Worm (Caenorhabditis elegans): ENCODE measurements around the gene best-19.

Gene best-19

DNA sequence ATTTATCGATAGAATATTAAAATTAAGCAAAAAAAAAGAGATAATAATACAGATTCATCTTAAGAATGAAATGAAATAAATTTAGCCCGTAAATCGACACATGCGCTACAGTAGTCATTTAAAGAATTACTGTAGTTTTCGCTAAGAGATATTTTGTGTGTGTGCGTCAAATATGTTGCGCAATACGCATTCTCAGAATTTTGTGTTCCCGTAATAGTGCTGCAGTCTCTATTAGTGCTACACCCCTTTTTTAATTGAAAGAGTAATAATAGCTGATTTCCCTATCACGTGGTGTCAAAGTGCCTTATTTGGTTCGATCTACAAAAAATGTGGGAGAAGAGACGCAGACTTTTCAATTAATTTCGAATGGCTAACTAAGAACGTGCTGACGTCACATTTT lies 39.2 kb upstream of the best-19 start:
- no peak for TF ChIP-seq pha-4 (tag; optimal IDR thresholded peaks at IDR 0.05)

DNA sequence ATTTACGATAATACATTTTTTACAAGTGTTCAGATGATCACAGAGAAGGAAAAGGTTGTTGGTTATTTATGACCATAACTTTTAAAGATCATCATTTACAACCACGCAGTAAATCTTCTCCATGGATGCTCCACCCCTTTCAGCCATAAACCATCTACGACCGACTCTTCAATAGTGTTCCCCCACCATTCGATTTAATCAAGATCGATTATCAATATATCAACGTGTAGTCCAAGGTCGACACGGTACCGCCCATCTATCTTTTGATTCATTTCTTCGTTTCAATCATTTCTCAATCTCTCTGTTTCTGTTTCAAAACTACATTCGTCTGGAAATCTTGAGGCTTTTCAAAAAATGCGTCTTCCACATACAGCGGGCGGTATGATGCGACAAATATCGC lies 38.6 kb upstream of the best-19 start, which contains the start of gene aass-1:
aass-1 (plus strand) TSS at position 301 of the 400 bp plus-strand sequence.
- no peak for TF ChIP-seq eor-1 (tag; optimal IDR thresholded peaks at IDR 0.05)
- peak; percentile 44 for TF ChIP-seq nhr-25 (tag; optimal IDR thresholded peaks at IDR 0.05)
- TF ChIP-seq nfya-1 (tag; optimal IDR thresholded peaks at IDR 0.05; ENCODE audit: insufficient read depth), result no peak
- no peak for TF ChIP-seq fos-1 (tag; optimal IDR thresholded peaks at IDR 0.05)
- TF ChIP-seq tbx-2 (tag; optimal IDR thresholded peaks at IDR 0.05), result no peak
- TF ChIP-seq egl-27 (tag; optimal IDR thresholded peaks at IDR 0.05), result no peak

DNA sequence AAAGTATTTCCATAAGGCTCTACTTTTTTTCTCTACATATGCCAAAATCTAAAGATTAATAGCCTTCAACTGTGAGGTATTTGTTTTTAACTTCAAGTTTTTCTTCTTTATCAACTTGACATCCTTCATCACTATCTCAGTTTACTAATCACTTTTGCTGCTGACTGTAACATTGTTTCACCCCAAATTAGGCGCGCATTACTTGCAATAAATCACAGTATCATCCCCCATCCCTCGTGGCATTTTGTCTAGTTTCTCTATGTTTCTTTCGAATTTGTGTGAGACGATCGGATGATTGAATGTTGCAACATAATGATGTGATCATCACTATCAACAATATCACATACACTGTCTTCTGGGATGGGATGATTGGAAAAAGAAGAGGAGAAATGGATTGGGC lies 36.0 kb upstream of the best-19 start:
- TF ChIP-seq nhr-77 (tag; optimal IDR thresholded peaks at IDR 0.05) (no peak), nhr-11 (tag; optimal IDR thresholded peaks at IDR 0.05) (no peak), ztf-11 (tag; optimal IDR thresholded peaks at IDR 0.05) (no peak), tbx-2 (tag; optimal IDR thresholded peaks at IDR 0.05) (no peak), ceh-9 (tag; optimal IDR thresholded peaks at IDR 0.05) (no peak), nhr-12 (tag; optimal IDR thresholded peaks at IDR 0.05) (no peak), nhr-25 (tag; optimal IDR thresholded peaks at IDR 0.05) (peak; percentile 87), nhr-43 (tag; optimal IDR thresholded peaks at IDR 0.05; ENCODE audit: poor library complexity, severe bottlenecking) (peak; percentile 69), mdl-1 (tag; optimal IDR thresholded peaks at IDR 0.05) (peak; percentile 88), elt-3 (tag; optimal IDR thresholded peaks at IDR 0.05) (peak in 2 of 3 experiments; percentile 61 to 65), nhr-23 (tag; optimal IDR thresholded peaks at IDR 0.05) (peak; percentile 78), elt-1 (tag; optimal IDR thresholded peaks at IDR 0.05) (no peak), unc-62 (GFP tag; optimal IDR thresholded peaks at IDR 0.05) (no peak)

DNA sequence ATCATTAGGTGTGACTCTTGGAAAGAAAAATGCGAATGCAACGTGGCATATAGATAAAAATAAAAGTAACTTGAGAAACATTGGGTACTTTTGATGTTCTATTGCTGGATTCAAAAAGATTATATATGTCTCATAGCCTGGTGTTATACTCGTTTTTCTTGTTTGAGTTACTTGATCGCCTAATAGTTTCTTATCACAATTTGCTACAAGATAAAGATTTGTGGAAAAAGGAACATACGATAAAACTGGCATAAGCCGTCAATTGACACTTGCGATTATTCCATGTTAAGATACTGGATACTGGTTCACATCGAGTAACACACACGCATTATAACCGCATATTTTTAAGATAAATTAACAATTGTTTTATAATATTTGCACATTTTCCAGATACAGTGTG lies 31.0 kb upstream of the best-19 start, which contains the start of gene grl-19:
grl-19 (minus strand) TSS at position 101 of the 400 bp plus-strand sequence.
- no peak for TF ChIP-seq fkh-2 (tag; optimal IDR thresholded peaks at IDR 0.05)
- no peak for TF ChIP-seq mml-1 (tag; optimal IDR thresholded peaks at IDR 0.05)
- no peak for TF ChIP-seq unc-39 (tag; optimal IDR thresholded peaks at IDR 0.05)
- no peak for TF ChIP-seq nhr-25 (tag; optimal IDR thresholded peaks at IDR 0.05)
- no peak for TF ChIP-seq fkh-10 (GFP tag; optimal IDR thresholded peaks at IDR 0.05)
- no peak for TF ChIP-seq tbx-2 (tag; optimal IDR thresholded peaks at IDR 0.05)
- no peak for TF ChIP-seq nhr-23 (tag; optimal IDR thresholded peaks at IDR 0.05)
- no peak for TF ChIP-seq ceh-28 (tag; optimal IDR thresholded peaks at IDR 0.05)
- no peak for TF ChIP-seq nhr-12 (tag; optimal IDR thresholded peaks at IDR 0.05)
- TF ChIP-seq elt-1 (tag; optimal IDR thresholded peaks at IDR 0.05), result no peak
- TF ChIP-seq nhr-237 (tag; optimal IDR thresholded peaks at IDR 0.05), result no peak

DNA sequence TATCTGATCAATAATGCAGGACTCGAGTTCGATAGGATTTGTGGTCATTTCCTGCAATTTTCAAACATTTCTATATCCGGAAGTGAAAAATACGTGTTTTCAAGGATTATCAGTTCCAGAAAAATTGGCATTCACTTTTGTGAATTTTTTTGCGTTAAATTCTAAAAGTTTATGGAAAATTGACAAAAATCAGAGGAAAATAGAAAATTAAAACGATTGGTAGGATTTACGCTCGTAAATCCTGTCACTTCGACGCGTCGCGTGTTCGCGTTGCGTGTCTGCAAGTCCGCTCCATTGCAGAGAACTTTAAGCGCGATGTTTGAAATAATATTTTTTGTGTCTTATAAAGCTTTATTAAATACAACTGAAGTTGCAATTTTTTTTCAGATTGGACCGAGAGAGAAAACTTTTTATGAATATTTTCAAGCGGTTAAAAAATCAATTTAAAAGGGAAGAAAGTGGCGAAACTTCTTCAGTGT lies 28.0 kb upstream of the best-19 start, which contains the start of gene rcat-1:
rcat-1 (minus strand) TSS at position 51 of the 479 bp plus-strand sequence.
- TF ChIP-seq ceh-28 (tag; optimal IDR thresholded peaks at IDR 0.05) (peak; percentile 59), ceh-82 (tag; optimal IDR thresholded peaks at IDR 0.05) (peak; percentile 48), nhr-11 (tag; optimal IDR thresholded peaks at IDR 0.05) (no peak), elt-2 (tag; optimal IDR thresholded peaks at IDR 0.05) (peak; percentile 31), skn-1 (tag; optimal IDR thresholded peaks at IDR 0.05) (peak; percentile 70), ceh-16 (tag; optimal IDR thresholded peaks at IDR 0.05) (no peak), pha-4 (tag; optimal IDR thresholded peaks at IDR 0.05) (no peak), snpc-4 (tag; optimal IDR thresholded peaks at IDR 0.05) (peak; percentile 67), zag-1 (tag; optimal IDR thresholded peaks at IDR 0.05) (no peak), aly-2 (tag; optimal IDR thresholded peaks at IDR 0.05) (no peak), elt-1 (tag; optimal IDR thresholded peaks at IDR 0.05) (no peak), hmg-11 (tag; optimal IDR thresholded peaks at IDR 0.05) (peak; percentile 54), mdl-1 (tag; optimal IDR thresholded peaks at IDR 0.05) (no peak), nhr-67 (tag; optimal IDR thresholded peaks at IDR 0.05) (no peak), nhr-12 (tag; optimal IDR thresholded peaks at IDR 0.05) (no peak), eor-1 (tag; optimal IDR thresholded peaks at IDR 0.05) (no peak), ama-1 (optimal IDR thresholded peaks at IDR 0.05) (peak; percentile 55), elt-3 (tag; optimal IDR thresholded peaks at IDR 0.05) (no peak), pqm-1 (tag; optimal IDR thresholded peaks at IDR 0.05) (peak; percentile 3), ztf-11 (tag; optimal IDR thresholded peaks at IDR 0.05) (no peak), unc-62 (GFP tag; optimal IDR thresholded peaks at IDR 0.05) (no peak), sea-2 (GFP tag; optimal IDR thresholded peaks at IDR 0.05) (no peak), daf-12 (tag; optimal IDR thresholded peaks at IDR 0.05) (no peak), nhr-23 (tag; optimal IDR thresholded peaks at IDR 0.05) (peak; percentile 82), lsy-12 (tag; optimal IDR thresholded peaks at IDR 0.05) (no peak), egl-27 (tag; optimal IDR thresholded peaks at IDR 0.05) (no peak), unc-39 (tag; optimal IDR thresholded peaks at IDR 0.05) (no peak), ZK546.5 (tag; optimal IDR thresholded peaks at IDR 0.05) (no peak), nhr-237 (tag; optimal IDR thresholded peaks at IDR 0.05) (no peak), nhr-43 (tag; optimal IDR thresholded peaks at IDR 0.05; ENCODE audit: poor library complexity, severe bottlenecking) (no peak), lin-39 (tag; optimal IDR thresholded peaks at IDR 0.05) (peak; percentile 88), mml-1 (tag; optimal IDR thresholded peaks at IDR 0.05) (no peak), R02D3.7 (tag; optimal IDR thresholded peaks at IDR 0.05) (peak; percentile 100), nhr-28 (tag; optimal IDR thresholded peaks at IDR 0.05) (no peak), jun-1 (tag; optimal IDR thresholded peaks at IDR 0.05) (peak; percentile 40)
